Worm (Caenorhabditis elegans) whole organism, L2 larva: Measurements from ENCODE around the gene K10B4.1.

Experiments used
- F13H6.1 ChIP-seq: sonication (generic microtip); optimal IDR thresholded peaks from 2 replicates; lab custom pipeline; 2016; ENCODE audit warnings: missing genetic modification characterization, missing compliant biosample characterization
- R02D3.7 ChIP-seq: fragments of 150-350 bp; optimal IDR thresholded peaks from 2 replicates; lab custom pipeline; 2014; ENCODE audit warnings: missing biosample characterization, missing genetic modification characterization
- alr-1 ChIP-seq: fragments of 150-350 bp; optimal IDR thresholded peaks from 2 replicates; lab custom pipeline; 2014; ENCODE audit warnings: missing biosample characterization, missing genetic modification characterization
- ama-1 ChIP-seq: fragments of 150-350 bp; optimal IDR thresholded peaks from 2 replicates; lab custom pipeline; 2018; ENCODE audit warnings: inconsistent platforms
- blmp-1 ChIP-seq: sonication (generic microtip); optimal IDR thresholded peaks from 2 replicates; lab custom pipeline; 2017; ENCODE audit warnings: missing genetic modification characterization, mild to moderate bottlenecking, missing compliant biosample characterization, antibody characterized with exemption, moderate library complexity; ENCODE audit not compliant: insufficient read depth
- ceh-16 ChIP-seq: fragments of 150-350 bp; optimal IDR thresholded peaks from 2 replicates; lab custom pipeline; 2014; ENCODE audit warnings: missing biosample characterization, missing genetic modification characterization
- ceh-82 ChIP-seq: fragments of 150-350 bp; optimal IDR thresholded peaks from 2 replicates; lab custom pipeline; 2014; ENCODE audit warnings: missing biosample characterization, missing genetic modification characterization
- crh-2 ChIP-seq: sonication (generic microtip); optimal IDR thresholded peaks from 2 replicates; lab custom pipeline; 2017; ENCODE audit warnings: missing biosample characterization, missing genetic modification characterization
- elt-1 ChIP-seq: fragments of 150-350 bp; optimal IDR thresholded peaks from 2 replicates; lab custom pipeline; 2014; ENCODE audit warnings: missing biosample characterization, missing genetic modification characterization
- elt-3 ChIP-seq: sonication (generic microtip); optimal IDR thresholded peaks from 2 replicates; lab custom pipeline; 2017; ENCODE audit warnings: missing biosample characterization, missing genetic modification characterization
- gmeb-1 ChIP-seq: fragments of 150-350 bp; optimal IDR thresholded peaks from 2 replicates; lab custom pipeline; 2014; ENCODE audit warnings: missing biosample characterization, missing genetic modification characterization
- lin-11 ChIP-seq: fragments of 150-350 bp; sonication (generic microtip); optimal IDR thresholded peaks from 2 replicates; lab custom pipeline; 2014; ENCODE audit warnings: missing biosample characterization, missing genetic modification characterization, inconsistent platforms, mixed read lengths
- lsy-2 ChIP-seq, 2 experiments: fragments of 150-350 bp in 1 of 2; sonication (generic microtip) in 1 of 2; optimal IDR thresholded peaks; 2 replicates each; lab custom pipeline; 2014 to 2017; ENCODE audit warnings: missing biosample characterization in 2 of 2, missing genetic modification characterization in 2 of 2
- mab-5 ChIP-seq: fragments of 150-350 bp; optimal IDR thresholded peaks from 2 replicates; lab custom pipeline; 2014; ENCODE audit warnings: missing biosample characterization, missing genetic modification characterization
- mbf-1 ChIP-seq: sonication (generic microtip); optimal IDR thresholded peaks from 2 replicates; lab custom pipeline; 2017; ENCODE audit warnings: missing biosample characterization, missing genetic modification characterization
- mdl-1 ChIP-seq, 2 experiments: fragments of 150-350 bp in 1 of 2; sonication (generic microtip) in 1 of 2; optimal IDR thresholded peaks; 2 replicates each; lab custom pipeline; 2017; ENCODE audit warnings: missing biosample characterization in 2 of 2, missing genetic modification characterization in 2 of 2
- nhr-10 ChIP-seq: sonication (generic microtip); optimal IDR thresholded peaks from 2 replicates; lab custom pipeline; 2017; ENCODE audit warnings: missing biosample characterization, missing genetic modification characterization
- nhr-11 ChIP-seq: fragments of 150-350 bp; optimal IDR thresholded peaks from 2 replicates; lab custom pipeline; 2014; ENCODE audit warnings: missing biosample characterization, missing genetic modification characterization
- nhr-12 ChIP-seq: fragments of 150-350 bp; optimal IDR thresholded peaks from 2 replicates; lab custom pipeline; 2014; ENCODE audit warnings: missing biosample characterization, missing genetic modification characterization
- nhr-21 ChIP-seq: fragments of 150-350 bp; optimal IDR thresholded peaks from 2 replicates; lab custom pipeline; 2014; ENCODE audit warnings: missing biosample characterization, missing genetic modification characterization
- nhr-23 ChIP-seq: fragments of 150-350 bp; optimal IDR thresholded peaks from 2 replicates; lab custom pipeline; 2014; ENCODE audit warnings: missing biosample characterization, missing genetic modification reagents, missing genetic modification characterization
- nhr-237 ChIP-seq: fragments of 150-350 bp; optimal IDR thresholded peaks from 2 replicates; lab custom pipeline; 2014; ENCODE audit warnings: missing biosample characterization, missing genetic modification characterization
- nhr-6 ChIP-seq: fragments of 150-350 bp; optimal IDR thresholded peaks from 2 replicates; lab custom pipeline; 2014; ENCODE audit warnings: missing biosample characterization, missing genetic modification characterization
- peb-1 ChIP-seq: fragments of 150-350 bp; optimal IDR thresholded peaks from 2 replicates; lab custom pipeline; 2014; ENCODE audit warnings: missing biosample characterization, missing genetic modification characterization
- skn-1 ChIP-seq: sonication (generic microtip); optimal IDR thresholded peaks from 2 replicates; lab custom pipeline; 2017; ENCODE audit warnings: missing biosample characterization, missing genetic modification characterization
- sma-3 ChIP-seq: sonication (generic microtip); optimal IDR thresholded peaks from 2 replicates; lab custom pipeline; 2016; ENCODE audit warnings: missing genetic modification reagents, missing genetic modification characterization, missing compliant biosample characterization
- sma-9 ChIP-seq, 2 experiments: fragments of 150-350 bp in 1 of 2; sonication (generic microtip) in 1 of 2; optimal IDR thresholded peaks; 2 replicates each; lab custom pipeline; 2014 to 2016; ENCODE audit warnings: missing genetic modification characterization in 2 of 2, mild to moderate bottlenecking in 1 of 2, missing biosample characterization in 1 of 2, missing compliant biosample characterization in 1 of 2, missing genetic modification reagents in 1 of 2, moderate library complexity in 1 of 2
- unc-55 ChIP-seq: fragments of 150-350 bp; sonication (generic microtip); optimal IDR thresholded peaks from 3 replicates; lab custom pipeline; 2014; ENCODE audit warnings: missing biosample characterization, missing genetic modification reagents, missing genetic modification characterization
- unc-62 ChIP-seq: fragments of 150-350 bp; optimal IDR thresholded peaks from 2 replicates; lab custom pipeline; 2014; ENCODE audit warnings: missing biosample characterization, missing genetic modification reagents, missing genetic modification characterization
- zag-1 ChIP-seq: fragments of 150-350 bp; optimal IDR thresholded peaks from 2 replicates; lab custom pipeline; 2014; ENCODE audit warnings: missing biosample characterization, missing genetic modification characterization
- ztf-1 ChIP-seq: fragments of 200-800 bp; sonication (Bioruptor generic); conservative IDR thresholded peaks from 2 replicates; pipeline ENCODE4 v1.3.6; 2022; ENCODE audit warnings: missing genetic modification characterization, missing compliant biosample characterization
- ztf-11 ChIP-seq: sonication (generic microtip); optimal IDR thresholded peaks from 2 replicates; lab custom pipeline; 2017; ENCODE audit warnings: missing biosample characterization, missing genetic modification characterization
- ztf-4 ChIP-seq: fragments of 150-350 bp; optimal IDR thresholded peaks from 2 replicates; lab custom pipeline; 2014; ENCODE audit warnings: missing biosample characterization, missing genetic modification characterization

K10B4.1 gene

DNA sequence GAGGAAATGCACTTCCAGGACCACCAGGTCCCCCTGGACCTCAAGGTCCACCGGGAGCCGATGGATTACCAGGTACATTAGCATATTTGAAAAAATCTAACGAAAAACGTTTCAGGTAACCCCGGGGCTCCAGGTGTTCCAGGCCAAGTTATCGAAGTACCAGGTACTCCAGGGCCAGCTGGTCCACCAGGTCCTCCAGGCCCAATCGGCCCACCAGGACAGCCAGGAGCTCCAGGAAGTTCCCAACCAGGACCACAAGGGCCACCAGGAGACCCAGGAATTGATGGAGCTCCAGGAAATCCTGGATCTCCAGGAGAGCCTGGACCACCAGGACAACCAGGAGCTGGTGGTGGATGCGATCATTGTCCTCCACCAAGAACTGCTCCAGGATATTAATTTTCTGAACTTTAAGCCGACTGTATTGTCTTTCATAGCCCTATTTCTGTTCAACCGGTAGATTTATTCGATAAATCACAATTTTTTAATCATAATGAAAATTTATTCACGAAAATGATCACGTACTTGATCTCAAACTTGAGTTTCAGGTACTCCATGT is 29.9 kb upstream of the K10B4.1 start:
- TF ChIP-seq lsy-2 (tag; optimal IDR thresholded peaks at IDR 0.05; lab: Kevin White, UChicago) = no peak
- TF ChIP-seq peb-1 (tag; lab: Kevin White, UChicago) = no peak
- TF ChIP-seq blmp-1 (tag; lab: Kevin White, UChicago) = no peak
- TF ChIP-seq nhr-23 = no peak
- no peak for TF ChIP-seq sma-9 (GFP tag; optimal IDR thresholded peaks at IDR 0.05; lab: Kevin White, UChicago)
- no peak for TF ChIP-seq sma-9 (tag; optimal IDR thresholded peaks at IDR 0.05; lab: Kevin White, UChicago)
- no peak for TF ChIP-seq ztf-11 (tag; lab: Kevin White, UChicago)
- no peak for TF ChIP-seq ceh-82 (tag; lab: Kevin White, UChicago)
- TF ChIP-seq ztf-4 = no peak
- TF ChIP-seq, all 48 proteins: peak for 0

DNA sequence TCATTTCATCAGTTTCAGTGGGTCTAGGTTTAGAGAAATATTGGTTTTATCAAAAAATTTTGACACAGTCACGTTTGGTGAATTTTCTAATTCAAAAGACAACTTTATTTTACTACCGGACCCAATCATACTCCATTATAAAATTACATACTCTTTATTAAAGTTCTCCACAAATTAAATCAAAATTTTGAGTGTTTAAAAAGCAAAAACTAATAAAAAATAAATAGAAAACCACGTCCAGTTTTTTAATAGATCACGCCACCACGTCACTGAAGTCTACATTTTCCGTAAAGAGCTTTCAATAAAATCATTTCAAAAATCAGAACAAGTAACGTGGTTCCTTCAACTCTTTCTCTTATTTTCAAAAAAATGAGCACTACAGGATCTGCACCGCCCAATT is 29.4 kb upstream of the K10B4.1 start, which contains the start of gene txt-1:
Gene txt-1 (plus strand): TSS at position 301 of the 400 bp plus-strand sequence.
- TF ChIP-seq unc-62 (GFP tag; lab: Kevin White, UChicago) = no peak
- no peak for TF ChIP-seq F13H6.1 (tag; lab: Kevin White, UChicago)
- no peak for TF ChIP-seq sma-3
- no peak for TF ChIP-seq elt-3
- TF ChIP-seq gmeb-1 = no peak
- no peak for TF ChIP-seq elt-1 (tag; lab: Kevin White, UChicago)
- TF ChIP-seq nhr-237 (tag; lab: Kevin White, UChicago) = no peak
- no peak for TF ChIP-seq nhr-23
- no peak for TF ChIP-seq nhr-6 (tag; lab: Kevin White, UChicago)
- TF ChIP-seq nhr-11 (tag; lab: Kevin White, UChicago) = no peak
- TF ChIP-seq ama-1 (lab: Kevin White, UChicago) = no peak
- no peak for TF ChIP-seq unc-55 (GFP tag; lab: Kevin White, UChicago)
- no peak for TF ChIP-seq mbf-1 (tag; lab: Kevin White, UChicago)
- TF ChIP-seq, all 48 proteins: peak for 0

DNA sequence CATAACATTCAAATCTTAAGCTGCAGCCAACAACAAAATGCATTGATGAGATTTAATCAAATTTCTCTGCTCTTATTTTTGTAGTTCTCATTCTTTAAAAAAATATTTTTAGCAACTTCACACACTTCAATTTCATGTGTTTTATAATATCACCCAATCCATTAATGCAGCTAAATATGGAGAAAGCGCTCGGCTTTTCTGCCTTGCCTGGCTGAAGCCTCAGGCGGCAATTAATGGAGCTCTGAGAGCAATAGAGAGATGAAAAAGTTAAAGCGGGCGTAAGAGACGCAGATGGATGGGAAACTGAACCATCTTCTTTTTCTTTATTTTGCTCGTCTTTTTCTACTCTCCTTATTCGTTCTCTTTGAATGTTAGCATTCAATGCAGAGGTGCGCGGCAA is 27.6 kb upstream of the K10B4.1 start:
- TF ChIP-seq nhr-10 (tag; lab: Kevin White, UChicago) (no peak), alr-1 (tag; lab: Kevin White, UChicago) (no peak), zag-1 (tag; lab: Kevin White, UChicago) (no peak), nhr-21 (no peak), ztf-1 (no peak), nhr-237 (tag; lab: Kevin White, UChicago) (no peak), skn-1 (tag; lab: Kevin White, UChicago) (no peak), elt-3 (no peak), mbf-1 (tag; lab: Kevin White, UChicago) (no peak), lsy-2 (tag; optimal IDR thresholded peaks at IDR 0.05; lab: Kevin White, UChicago) (no peak), blmp-1 (tag; lab: Kevin White, UChicago) (no peak), lin-11 (tag; lab: Kevin White, UChicago) (no peak), crh-2 (tag; lab: Kevin White, UChicago) (no peak), ceh-16 (tag; lab: Kevin White, UChicago) (no peak), unc-62 (GFP tag; lab: Kevin White, UChicago) (no peak), nhr-6 (tag; lab: Kevin White, UChicago) (no peak), R02D3.7 (tag; lab: Kevin White, UChicago) (no peak), unc-55 (GFP tag; lab: Kevin White, UChicago) (no peak), sma-9 (GFP tag; optimal IDR thresholded peaks at IDR 0.05; lab: Kevin White, UChicago) (no peak), sma-9 (tag; optimal IDR thresholded peaks at IDR 0.05; lab: Kevin White, UChicago) (no peak)
- TF ChIP-seq, all 48 proteins: peak for 0

DNA sequence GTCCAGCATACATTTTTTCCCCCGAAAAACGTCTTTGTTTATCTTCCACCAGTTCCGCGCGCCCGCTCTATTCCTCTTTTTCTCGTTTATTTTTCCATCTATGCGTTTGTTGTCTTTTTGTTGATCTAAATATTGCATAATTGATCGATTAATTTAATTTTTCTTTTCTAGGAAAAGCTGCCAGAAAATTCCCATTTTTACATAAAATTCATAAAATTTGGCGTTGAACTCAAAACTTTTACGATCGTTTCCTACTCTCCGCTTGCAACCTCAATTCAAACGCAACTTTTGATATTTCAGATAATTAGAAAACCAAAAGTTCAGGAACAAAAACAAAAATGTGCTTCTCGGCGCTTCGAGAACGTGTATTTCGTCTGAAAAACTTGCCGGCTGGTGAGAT is 26.4 kb upstream of the K10B4.1 start, which contains the start of gene C50D2.2:
Gene C50D2.2 (plus strand): TSS at position 301 of the 400 bp plus-strand sequence.
- TF ChIP-seq ama-1 (lab: Kevin White, UChicago) (no peak), mab-5 (tag; lab: Kevin White, UChicago) (no peak), mdl-1 (tag; optimal IDR thresholded peaks at IDR 0.05; lab: Kevin White, UChicago) (no peak), peb-1 (tag; lab: Kevin White, UChicago) (no peak), mbf-1 (tag; lab: Kevin White, UChicago) (no peak), nhr-237 (tag; lab: Kevin White, UChicago) (no peak), gmeb-1 (no peak), nhr-23 (no peak), nhr-11 (tag; lab: Kevin White, UChicago) (no peak), skn-1 (tag; lab: Kevin White, UChicago) (no peak), nhr-12 (tag; lab: Kevin White, UChicago) (no peak)
- TF ChIP-seq, all 48 proteins: peak for 0
